Worm (Caenorhabditis elegans) whole organism, late embryonic: ENCODE measurements around the gene nstp-4.

ENCODE experiments used
- F13H6.1 ChIP-seq: sonication (generic microtip); optimal IDR thresholded peaks from 2 replicates; lab custom pipeline; 2016; ENCODE audit warnings: missing genetic modification characterization, missing compliant biosample characterization
- K02D7.2 ChIP-seq: sonication (generic microtip); optimal IDR thresholded peaks from 2 replicates; lab custom pipeline; 2017; ENCODE audit warnings: mild to moderate bottlenecking, missing genetic modification characterization, missing compliant biosample characterization
- ama-1 ChIP-seq: fragments of 150-350 bp; optimal IDR thresholded peaks from 2 replicates; lab custom pipeline; 2014
- ceh-14 ChIP-seq: sonication (generic microtip); optimal IDR thresholded peaks from 2 replicates; lab custom pipeline; 2016; ENCODE audit warnings: missing genotype, missing genetic modification characterization, missing compliant biosample characterization
- ceh-2 ChIP-seq: sonication (generic microtip); optimal IDR thresholded peaks from 2 replicates; lab custom pipeline; 2016; ENCODE audit warnings: missing genotype, missing genetic modification characterization, missing compliant biosample characterization
- ceh-22 ChIP-seq: sonication (generic microtip); optimal IDR thresholded peaks from 2 replicates; lab custom pipeline; 2017; ENCODE audit warnings: missing biosample characterization, missing genetic modification characterization
- ceh-34 ChIP-seq: sonication (generic microtip); optimal IDR thresholded peaks from 2 replicates; lab custom pipeline; 2016; ENCODE audit warnings: mild to moderate bottlenecking, missing genetic modification characterization, missing compliant biosample characterization
- ceh-45 ChIP-seq: fragments of 200-800 bp; sonication (Bioruptor generic); IDR thresholded peaks from 2 replicates; pipeline ENCODE4 v1.3.6; 2022; ENCODE audit warnings: missing genetic modification reagents, missing genetic modification characterization, missing compliant biosample characterization
- ceh-48 ChIP-seq: sonication (generic microtip); optimal IDR thresholded peaks from 2 replicates; lab custom pipeline; 2016; ENCODE audit warnings: missing genetic modification characterization, inconsistent platforms, missing compliant biosample characterization
- ceh-6 ChIP-seq: fragments of 200-800 bp; sonication (Bioruptor generic); optimal IDR thresholded peaks from 2 replicates; lab custom pipeline; 2018; ENCODE audit warnings: mild to moderate bottlenecking, missing genetic modification characterization, missing compliant biosample characterization
- ceh-9 ChIP-seq: sonication (generic microtip); optimal IDR thresholded peaks from 2 replicates; lab custom pipeline; 2016; ENCODE audit warnings: mild to moderate bottlenecking, missing genetic modification characterization, inconsistent platforms, missing compliant biosample characterization
- dve-1 ChIP-seq: sonication (generic microtip); optimal IDR thresholded peaks from 2 replicates; lab custom pipeline; 2017; ENCODE audit warnings: antibody characterized with exemption, mild to moderate bottlenecking, missing genetic modification characterization, missing compliant biosample characterization
- elt-4 ChIP-seq: sonication (generic microtip); optimal IDR thresholded peaks from 2 replicates; lab custom pipeline; 2016; ENCODE audit warnings: missing genetic modification characterization, missing compliant biosample characterization
- eyg-1 ChIP-seq: sonication (generic microtip); optimal IDR thresholded peaks from 2 replicates; lab custom pipeline; 2016; ENCODE audit warnings: missing genotype, missing genetic modification characterization, missing compliant biosample characterization
- fkh-10 ChIP-seq: fragments of 150-350 bp; optimal IDR thresholded peaks from 2 replicates; lab custom pipeline; 2014; ENCODE audit warnings: missing biosample characterization, missing genetic modification reagents, missing genetic modification characterization
- hlh-15 ChIP-seq: sonication (generic microtip); optimal IDR thresholded peaks from 2 replicates; lab custom pipeline; 2016; ENCODE audit warnings: missing genetic modification characterization, missing compliant biosample characterization
- hlh-8 ChIP-seq: sonication (generic microtip); optimal IDR thresholded peaks from 2 replicates; lab custom pipeline; 2016; ENCODE audit warnings: missing genotype, missing genetic modification characterization, missing compliant biosample characterization
- madf-2 ChIP-seq: sonication (generic microtip); optimal IDR thresholded peaks from 2 replicates; lab custom pipeline; 2017; ENCODE audit warnings: missing genetic modification characterization, missing compliant biosample characterization
- mec-3 ChIP-seq: sonication (generic microtip); optimal IDR thresholded peaks from 2 replicates; lab custom pipeline; 2016; ENCODE audit warnings: borderline replicate concordance, missing genetic modification characterization, missing compliant biosample characterization
- nhr-11 ChIP-seq: fragments of 150-350 bp; optimal IDR thresholded peaks from 2 replicates; lab custom pipeline; 2014; ENCODE audit warnings: missing biosample characterization, missing genetic modification characterization
- npax-4 ChIP-seq: sonication (generic microtip); optimal IDR thresholded peaks from 2 replicates; lab custom pipeline; 2016; ENCODE audit warnings: missing genetic modification characterization, missing compliant biosample characterization
- odd-2 ChIP-seq: sonication (generic microtip); optimal IDR thresholded peaks from 2 replicates; lab custom pipeline; 2017; ENCODE audit warnings: antibody characterized with exemption, mild to moderate bottlenecking, missing genetic modification characterization, missing compliant biosample characterization
- pag-3 ChIP-seq: sonication (generic microtip); optimal IDR thresholded peaks from 2 replicates; lab custom pipeline; 2016; ENCODE audit warnings: missing compliant biosample characterization, missing genetic modification characterization, borderline replicate concordance
- pha-4 ChIP-seq: fragments of 150-350 bp; optimal IDR thresholded peaks from 2 replicates; lab custom pipeline; 2018; ENCODE audit warnings: missing biosample characterization, missing genetic modification reagents, missing genetic modification characterization
- pqm-1 ChIP-seq: sonication (generic microtip); optimal IDR thresholded peaks from 2 replicates; lab custom pipeline; 2016; ENCODE audit warnings: missing genetic modification characterization, missing compliant biosample characterization
- pros-1 ChIP-seq: fragments of 150-350 bp; optimal IDR thresholded peaks from 2 replicates; lab custom pipeline; 2014; ENCODE audit warnings: missing biosample characterization, missing genetic modification reagents, missing genetic modification characterization
- ref-2 ChIP-seq: sonication (generic microtip); optimal IDR thresholded peaks from 2 replicates; lab custom pipeline; 2016; ENCODE audit warnings: missing genetic modification characterization, missing compliant biosample characterization
- sdc-2 ChIP-seq: sonication (generic microtip); optimal IDR thresholded peaks from 2 replicates; lab custom pipeline; 2016; ENCODE audit warnings: missing genotype, missing genetic modification characterization, missing compliant biosample characterization
- sox-2 ChIP-seq: fragments of 200-800 bp; sonication (Bioruptor generic); IDR thresholded peaks from 2 replicates; pipeline ENCODE4 v1.3.6; 2022; ENCODE audit warnings: missing genetic modification reagents, missing genetic modification characterization, missing compliant biosample characterization
- sox-4 ChIP-seq: sonication (generic microtip); optimal IDR thresholded peaks from 2 replicates; lab custom pipeline; 2017; ENCODE audit warnings: mild to moderate bottlenecking, missing genetic modification characterization, inconsistent platforms, missing compliant biosample characterization
- tbx-2 ChIP-seq: sonication (generic microtip); optimal IDR thresholded peaks from 2 replicates; lab custom pipeline; 2016; ENCODE audit warnings: missing genetic modification characterization, missing compliant biosample characterization
- tbx-7 ChIP-seq: sonication (generic microtip); optimal IDR thresholded peaks from 2 replicates; lab custom pipeline; 2016; ENCODE audit warnings: missing genotype, missing genetic modification characterization, missing compliant biosample characterization
- ttx-3 ChIP-seq: sonication (generic microtip); optimal IDR thresholded peaks from 2 replicates; lab custom pipeline; 2016; ENCODE audit warnings: missing genetic modification reagents, missing genetic modification characterization, missing compliant biosample characterization
- unc-3 ChIP-seq, 2 experiments: fragments of 200-800 bp in 1 of 2; sonication (Bioruptor generic) in 1 of 2; sonication (generic microtip) in 1 of 2; conservative IDR thresholded peaks in 1 of 2; optimal IDR thresholded peaks in 1 of 2; 2 replicates each; pipeline versions ENCODE4 v1.3.6 to Lab custom; 2016 to 2022; ENCODE audit warnings: missing compliant biosample characterization in 2 of 2, missing genetic modification characterization in 2 of 2, missing genetic modification reagents in 1 of 2
- unc-55 ChIP-seq: sonication (generic microtip); optimal IDR thresholded peaks from 2 replicates; lab custom pipeline; 2017; ENCODE audit warnings: missing biosample characterization, missing genetic modification reagents, missing genetic modification characterization

nstp-4 gene

DNA sequence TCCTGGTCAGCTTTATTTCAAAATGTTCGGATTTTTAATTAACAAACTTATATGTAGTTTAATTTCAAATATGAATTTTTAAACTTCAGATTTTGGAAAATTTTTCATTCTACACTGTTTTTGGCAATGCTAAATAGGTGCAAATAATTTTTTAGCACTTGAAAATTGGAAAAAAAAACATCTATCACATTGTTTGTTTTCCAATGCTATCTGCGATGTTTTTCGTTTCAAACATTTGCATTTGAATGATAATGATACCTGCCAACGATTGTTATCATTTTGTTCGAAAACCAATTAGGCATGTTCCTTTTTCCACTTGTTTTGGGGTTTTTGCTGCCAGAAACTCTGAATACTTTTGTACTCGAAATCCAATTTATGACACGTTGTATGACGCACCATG, 13.7 kb upstream of the nstp-4 start, which contains the start of gene C03H5.4:
Gene C03H5.4 (plus strand): TSS at position 301 of the 400 bp plus-strand sequence.
- no peak for TF ChIP-seq sdc-2 (tag; lab: Kevin White, UChicago)
- TF ChIP-seq unc-3 (GFP tag; conservative IDR thresholded peaks at IDR 0.05; lab: Robert Waterston, UW): no peak
- no peak for TF ChIP-seq unc-3 (tag; optimal IDR thresholded peaks at IDR 0.05; lab: Kevin White, UChicago)
- no peak for TF ChIP-seq dve-1
- no peak for TF ChIP-seq ceh-22 (tag; lab: Kevin White, UChicago)
- no peak for TF ChIP-seq ceh-6 (GFP tag; lab: Kevin White, UChicago)
- TF ChIP-seq elt-4 (tag; lab: Kevin White, UChicago): no peak
- no peak for TF ChIP-seq ceh-9 (tag; lab: Kevin White, UChicago)
- TF ChIP-seq F13H6.1: no peak
- no peak for TF ChIP-seq ceh-45 (GFP tag; lab: Robert Waterston, UW)
- TF ChIP-seq madf-2 (tag; lab: Kevin White, UChicago): no peak
- no peak for TF ChIP-seq ceh-14 (tag; lab: Kevin White, UChicago)
- TF ChIP-seq sox-4 (tag; lab: Kevin White, UChicago): no peak
- no peak for TF ChIP-seq tbx-2
- no peak for TF ChIP-seq ama-1 (lab: Kevin White, UChicago)
- no peak for TF ChIP-seq K02D7.2 (tag; lab: Kevin White, UChicago)
- no peak for TF ChIP-seq hlh-15
- no peak for TF ChIP-seq pqm-1 (tag; lab: Kevin White, UChicago)

DNA sequence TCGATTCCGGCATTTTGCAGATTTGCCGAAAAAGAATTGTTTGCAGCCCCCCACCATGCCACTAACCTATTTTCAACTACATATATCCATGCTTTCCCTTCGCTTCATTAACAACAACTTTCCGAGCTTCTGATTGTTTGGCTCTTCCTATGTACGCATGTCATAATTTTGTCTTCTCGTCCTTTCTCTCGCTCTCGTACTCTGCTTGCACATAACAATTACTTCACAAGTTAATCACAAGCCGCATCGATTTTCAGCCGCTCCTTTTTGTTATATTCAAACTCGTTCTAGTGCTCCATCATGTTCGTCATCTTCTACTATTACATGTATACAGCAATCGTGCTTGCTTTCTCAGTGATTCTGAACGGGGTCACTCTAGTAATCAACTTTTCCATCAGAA, 10.3 kb upstream of the nstp-4 start, which contains the start of gene C03H5.9:
Gene C03H5.9 (plus strand): TSS at position 301 of the 400 bp plus-strand sequence.
- TF ChIP-seq ceh-2 (tag; lab: Kevin White, UChicago) (no peak), pha-4 (tag; lab: Kevin White, UChicago) (no peak), tbx-2 (no peak), eyg-1 (tag; lab: Kevin White, UChicago) (no peak), unc-55 (GFP tag; lab: Kevin White, UChicago) (no peak), pqm-1 (tag; lab: Kevin White, UChicago) (no peak), npax-4 (no peak), nhr-11 (tag; lab: Kevin White, UChicago) (no peak), fkh-10 (no peak), ceh-6 (GFP tag; lab: Kevin White, UChicago) (no peak), sox-4 (tag; lab: Kevin White, UChicago) (no peak)

DNA sequence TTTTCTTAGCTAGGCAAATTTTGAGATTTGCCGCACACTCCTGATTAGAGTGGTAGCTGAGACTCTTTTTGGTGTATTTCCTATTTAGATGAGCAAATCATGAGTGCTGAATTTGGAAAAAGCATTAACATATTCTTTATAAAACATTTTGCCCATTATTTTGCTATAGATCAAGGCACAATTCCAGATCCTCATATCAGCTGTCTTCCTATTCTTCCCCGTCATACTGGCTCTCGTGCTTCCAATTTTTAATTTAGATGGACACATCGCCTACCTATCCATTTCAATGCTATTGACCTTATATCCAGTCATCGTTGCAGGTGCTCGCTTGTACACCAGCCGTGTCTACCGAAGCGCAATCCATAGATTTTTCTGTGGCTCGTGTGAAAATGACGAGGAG, 8.7 kb upstream of the nstp-4 start, which contains the start of gene C03H5.7:
Gene C03H5.7 (plus strand): TSS at position 301 of the 400 bp plus-strand sequence.
- TF ChIP-seq mec-3 (tag; lab: Kevin White, UChicago) (no peak), pros-1 (tag; lab: Kevin White, UChicago) (no peak), tbx-7 (no peak), ttx-3 (tag; lab: Kevin White, UChicago) (no peak), hlh-8 (tag; lab: Kevin White, UChicago) (no peak), ref-2 (tag; lab: Kevin White, UChicago) (no peak), pag-3 (tag; lab: Kevin White, UChicago) (no peak), sox-2 (no peak), ceh-34 (tag; lab: Kevin White, UChicago) (no peak), pha-4 (tag; lab: Kevin White, UChicago) (no peak), ceh-48 (tag; lab: Kevin White, UChicago) (no peak), odd-2 (no peak)

DNA sequence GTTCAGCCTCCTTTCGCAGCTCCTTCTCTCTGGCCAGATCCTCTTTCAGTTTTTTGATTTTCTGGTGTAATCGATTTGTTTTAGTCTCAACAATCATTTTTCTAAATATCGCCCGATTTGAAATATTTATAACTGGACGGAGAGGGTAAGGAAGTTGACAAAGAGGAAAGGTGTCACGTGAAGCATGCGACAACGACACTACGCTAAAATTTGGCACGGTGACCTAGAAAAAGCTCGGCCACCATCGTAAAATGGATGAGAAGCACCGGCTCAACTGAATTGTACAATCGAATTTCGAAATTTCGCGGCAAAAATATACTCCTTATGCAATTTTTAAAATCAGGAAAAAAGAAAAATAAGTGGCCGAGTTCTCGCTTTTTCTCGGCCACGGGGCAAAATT, 3.4 kb upstream of the nstp-4 start, which contains the start of gene C03H5.5:
Gene C03H5.5 (minus strand): TSS at position 101 of the 400 bp plus-strand sequence.
- no peak for TF ChIP-seq dve-1
- TF ChIP-seq ceh-6 (GFP tag; lab: Kevin White, UChicago): no peak
- TF ChIP-seq nhr-11 (tag; lab: Kevin White, UChicago): no peak
